Worm (Caenorhabditis elegans) whole organism, L4 larva: ENCODE results near the gene trpl-5.

ENCODE experiments used
- R02D3.7 ChIP-seq: fragments of 150-350 bp; sonication (generic microtip); optimal IDR thresholded peaks from 3 replicates; lab custom pipeline; 2014; ENCODE audit warnings: missing biosample characterization, missing genetic modification characterization
- aha-1 ChIP-seq: fragments of 150-350 bp; peaks from one replicate; lab custom pipeline; 2014; ENCODE audit warnings: missing biosample characterization, missing genetic modification characterization
- ceh-28 ChIP-seq: fragments of 150-350 bp; optimal IDR thresholded peaks from 2 replicates; lab custom pipeline; 2014; ENCODE audit warnings: missing biosample characterization, missing genetic modification reagents, missing genetic modification characterization
- ceh-82 ChIP-seq: sonication (generic microtip); optimal IDR thresholded peaks from 2 replicates; lab custom pipeline; 2017; ENCODE audit warnings: missing biosample characterization, missing genetic modification characterization
- cey-2 ChIP-seq: sonication (generic microtip); optimal IDR thresholded peaks from 3 replicates; lab custom pipeline; 2017; ENCODE audit warnings: missing genetic modification characterization, mild to moderate bottlenecking, missing compliant biosample characterization, antibody characterized with exemption, borderline replicate concordance; ENCODE audit not compliant: insufficient read depth
- daf-12 ChIP-seq: fragments of 150-350 bp; optimal IDR thresholded peaks from 2 replicates; lab custom pipeline; 2014; ENCODE audit warnings: missing biosample characterization, missing genetic modification reagents, missing genetic modification characterization
- daf-16 ChIP-seq, 3 experiments: sonication (generic microtip); optimal IDR thresholded peaks; 2 replicates each; lab custom pipeline; 2016 to 2017; ENCODE audit warnings: missing genetic modification characterization in 3 of 3, missing genetic modification reagents in 3 of 3, mild to moderate bottlenecking in 2 of 3, missing compliant biosample characterization in 2 of 3, missing biosample characterization in 1 of 3, moderate library complexity in 1 of 3
- daf-19 ChIP-seq: fragments of 200-800 bp; sonication (Bioruptor generic); conservative IDR thresholded peaks from 2 replicates; pipeline ENCODE4 v1.3.6; 2022; ENCODE audit warnings: missing genetic modification characterization, missing compliant biosample characterization
- daf-8 ChIP-seq: fragments of 200-800 bp; sonication (Bioruptor generic); IDR thresholded peaks from 2 replicates; pipeline ENCODE4 v1.3.6; 2022; ENCODE audit warnings: missing genetic modification characterization, missing compliant biosample characterization
- dmd-6 ChIP-seq: fragments of 200-800 bp; sonication (Bioruptor generic); IDR thresholded peaks from 2 replicates; pipeline ENCODE4 v1.3.6; 2022; ENCODE audit warnings: missing genetic modification reagents, missing genetic modification characterization, missing compliant biosample characterization
- dmd-8 ChIP-seq: fragments of 200-800 bp; sonication (Bioruptor generic); IDR thresholded peaks from 2 replicates; pipeline ENCODE4 v1.3.6; 2022; ENCODE audit warnings: missing genetic modification characterization, missing compliant biosample characterization
- dmd-9 ChIP-seq: fragments of 200-800 bp; sonication (Bioruptor generic); IDR thresholded peaks from 2 replicates; pipeline ENCODE4 v1.3.6; 2022; ENCODE audit warnings: missing genetic modification reagents, missing genetic modification characterization, missing compliant biosample characterization
- dve-1 ChIP-seq: sonication (generic microtip); optimal IDR thresholded peaks from 2 replicates; lab custom pipeline; 2017; ENCODE audit warnings: antibody characterized with exemption, mild to moderate bottlenecking, missing genetic modification characterization, missing compliant biosample characterization; ENCODE audit not compliant: insufficient read depth
- egl-43 ChIP-seq: fragments of 200-800 bp; sonication (Bioruptor generic); IDR thresholded peaks from 2 replicates; pipeline ENCODE4 v1.3.6; 2022; ENCODE audit warnings: missing genetic modification reagents, missing genetic modification characterization, missing compliant biosample characterization
- fos-1 ChIP-seq: fragments of 150-350 bp; optimal IDR thresholded peaks from 2 replicates; lab custom pipeline; 2014; ENCODE audit warnings: missing biosample characterization, missing genetic modification characterization
- gei-8 ChIP-seq: fragments of 200-800 bp; sonication (Bioruptor generic); optimal IDR thresholded peaks from 2 replicates; lab custom pipeline; 2018; ENCODE audit warnings: mild to moderate bottlenecking, missing genetic modification characterization, missing compliant biosample characterization
- lin-1 ChIP-seq: fragments of 200-800 bp; sonication (Bioruptor generic); IDR thresholded peaks from 2 replicates; pipeline ENCODE4 v1.3.6; 2022; ENCODE audit warnings: missing genetic modification reagents, missing genetic modification characterization, missing compliant biosample characterization
- lin-15B ChIP-seq: fragments of 150-350 bp; sonication (generic microtip); optimal IDR thresholded peaks from 3 replicates; lab custom pipeline; 2014; ENCODE audit warnings: missing biosample characterization, missing genetic modification characterization
- lin-29 ChIP-seq: fragments of 200-800 bp; sonication (Bioruptor generic); IDR thresholded peaks from 2 replicates; pipeline ENCODE4 v1.3.6; 2022; ENCODE audit warnings: missing genetic modification reagents, missing genetic modification characterization, missing compliant biosample characterization
- mep-1 ChIP-seq: fragments of 150-350 bp; sonication (generic microtip); optimal IDR thresholded peaks from 3 replicates; lab custom pipeline; 2014; ENCODE audit warnings: missing biosample characterization, missing genetic modification characterization
- mes-2 ChIP-seq: sonication (generic microtip); optimal IDR thresholded peaks from 2 replicates; lab custom pipeline; 2016; ENCODE audit warnings: missing genotype, mild to moderate bottlenecking, missing genetic modification characterization, missing compliant biosample characterization; ENCODE audit not compliant: poor library complexity, severe bottlenecking
- nhr-111 ChIP-seq: fragments of 200-800 bp; sonication (Bioruptor generic); optimal IDR thresholded peaks from 2 replicates; lab custom pipeline; 2018; ENCODE audit warnings: mild to moderate bottlenecking, missing genetic modification characterization, missing compliant biosample characterization
- nhr-237 ChIP-seq: sonication (generic microtip); optimal IDR thresholded peaks from 2 replicates; lab custom pipeline; 2017; ENCODE audit warnings: missing biosample characterization, missing genetic modification characterization
- nhr-28 ChIP-seq: fragments of 150-350 bp; optimal IDR thresholded peaks from 2 replicates; lab custom pipeline; 2014; ENCODE audit warnings: missing biosample characterization, missing genetic modification characterization
- nhr-41 ChIP-seq: fragments of 200-800 bp; sonication (Bioruptor generic); IDR thresholded peaks from 2 replicates; pipeline ENCODE4 v1.3.6; 2022; ENCODE audit warnings: missing genetic modification reagents, missing genetic modification characterization, missing compliant biosample characterization
- nhr-6 ChIP-seq: fragments of 150-350 bp; optimal IDR thresholded peaks from 2 replicates; lab custom pipeline; 2014; ENCODE audit warnings: missing biosample characterization, missing genetic modification characterization
- pqm-1 ChIP-seq: sonication (generic microtip); optimal IDR thresholded peaks from 2 replicates; lab custom pipeline; 2017; ENCODE audit warnings: missing biosample characterization, missing genetic modification characterization
- saeg-2 ChIP-seq: fragments of 200-800 bp; sonication (Bioruptor generic); IDR thresholded peaks from 2 replicates; pipeline ENCODE4 v1.3.6; 2022; ENCODE audit warnings: missing genetic modification reagents, missing genetic modification characterization, missing compliant biosample characterization
- sdz-12 ChIP-seq: fragments of 200-800 bp; sonication (Bioruptor generic); optimal IDR thresholded peaks from 2 replicates; lab custom pipeline; 2018; ENCODE audit warnings: mild to moderate bottlenecking, missing genetic modification characterization, missing compliant biosample characterization
- set-16 ChIP-seq: fragments of 200-800 bp; sonication (Bioruptor generic); IDR thresholded peaks from 2 replicates; pipeline ENCODE4 v1.3.6; 2022; ENCODE audit warnings: missing genetic modification reagents, missing genetic modification characterization, missing compliant biosample characterization
- spr-1 ChIP-seq: sonication (generic microtip); optimal IDR thresholded peaks from 2 replicates; lab custom pipeline; 2016; ENCODE audit warnings: mild to moderate bottlenecking, missing genetic modification characterization, missing compliant biosample characterization
- tag-97 ChIP-seq: fragments of 200-800 bp; sonication (Bioruptor generic); IDR thresholded peaks from 2 replicates; pipeline ENCODE4 v1.3.6; 2022; ENCODE audit warnings: missing genetic modification characterization, missing compliant biosample characterization
- unc-130 ChIP-seq: sonication (generic microtip); optimal IDR thresholded peaks from 2 replicates; lab custom pipeline; 2016; ENCODE audit warnings: missing genetic modification reagents, missing genetic modification characterization, missing compliant biosample characterization
- unc-62 ChIP-seq, 3 experiments: fragments of 150-350 bp in 1 of 3; sonication (generic microtip); optimal IDR thresholded peaks in 2 of 3; peaks in 1 of 3; 1 replicate in 1 of 3; 2 replicates in 2 of 3; lab custom pipeline; 2014 to 2017; ENCODE audit warnings: missing biosample characterization in 3 of 3, missing genetic modification characterization in 3 of 3, missing genetic modification reagents in 3 of 3, missing genotype in 1 of 3
- zfp-2 ChIP-seq: sonication (generic microtip); optimal IDR thresholded peaks from 2 replicates; lab custom pipeline; 2016; ENCODE audit warnings: mild to moderate bottlenecking, missing genetic modification characterization, missing compliant biosample characterization
- ztf-11 ChIP-seq: fragments of 150-350 bp; optimal IDR thresholded peaks from 2 replicates; lab custom pipeline; 2014; ENCODE audit warnings: missing biosample characterization, missing genetic modification characterization

Gene trpl-5

DNA sequence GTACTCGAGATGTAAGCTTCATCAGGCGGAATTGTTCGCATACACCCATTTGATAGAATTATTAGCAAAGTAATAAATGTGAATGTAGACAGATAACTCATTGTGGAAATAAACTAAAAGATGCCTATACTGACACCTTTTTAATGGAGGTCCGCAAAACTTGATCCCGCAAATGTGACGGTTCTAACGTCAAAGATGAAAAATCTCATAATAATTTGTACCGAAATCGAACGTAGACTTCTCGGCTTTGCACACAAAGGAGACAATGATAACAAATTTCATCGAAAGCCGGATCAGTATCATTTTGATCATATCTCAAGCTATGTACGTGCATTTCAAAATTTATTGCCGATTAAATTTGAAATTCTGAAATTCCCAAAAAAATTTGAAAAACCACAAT is 17.9 kb upstream of the trpl-5 start, which contains the start of gene R52.4:
Gene R52.4 (minus strand): TSS at position 101 of the 400 bp plus-strand sequence.
- TF ChIP-seq daf-19 (GFP tag; lab: Robert Waterston, UW) (no peak), mes-2 (tag; lab: Kevin White, UChicago) (no peak), spr-1 (tag; lab: Kevin White, UChicago) (no peak), lin-15B (no peak), gei-8 (GFP tag; lab: Kevin White, UChicago) (no peak), tag-97 (GFP tag; lab: Robert Waterston, UW) (no peak), R02D3.7 (tag; lab: Kevin White, UChicago) (no peak), daf-8 (GFP tag; lab: Robert Waterston, UW) (no peak), dve-1 (no peak), unc-130 (no peak), fos-1 (no peak), nhr-237 (tag; lab: Kevin White, UChicago) (no peak), zfp-2 (no peak), cey-2 (tag; lab: Kevin White, UChicago) (no peak)

DNA sequence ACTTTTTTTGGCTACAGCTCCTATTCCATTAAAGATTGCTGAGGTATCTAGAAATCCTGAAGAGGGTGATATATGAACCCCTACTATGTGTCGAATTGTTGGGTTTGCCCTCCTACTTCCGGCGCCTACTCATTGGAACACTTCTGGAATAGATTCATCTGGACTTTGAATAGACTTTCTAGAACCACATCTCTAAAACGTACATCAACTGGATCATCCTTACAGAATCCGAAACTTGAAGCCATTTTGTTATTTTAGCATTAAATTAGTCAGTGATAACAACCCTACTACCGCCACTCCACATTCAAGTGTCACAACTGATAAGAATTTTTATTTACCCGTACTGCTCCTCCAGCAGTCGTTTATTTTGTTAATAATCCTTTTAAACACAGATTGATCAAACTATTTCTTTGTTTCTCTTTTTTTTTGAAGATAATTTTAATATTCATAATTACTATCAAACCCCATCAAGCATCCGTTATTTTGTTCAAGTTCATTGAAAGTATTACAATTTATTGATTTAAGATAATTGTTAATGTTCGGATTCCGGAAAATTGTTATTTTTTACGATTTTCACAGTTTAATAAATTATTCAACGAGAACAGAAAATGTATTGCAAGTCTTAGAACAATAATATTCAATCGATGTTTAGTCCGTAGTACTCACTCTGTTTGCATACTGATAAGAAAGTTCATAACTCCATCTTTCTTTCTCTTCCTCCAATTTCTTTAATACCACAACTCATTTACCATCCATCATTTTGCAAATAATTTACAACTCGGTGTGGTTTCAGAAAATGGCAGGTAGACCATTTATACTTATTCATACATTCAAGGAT is 8.9 kb upstream of the trpl-5 start, which contains the start of gene math-42:
Gene math-42 (plus strand): TSS at position 788 of the 838 bp plus-strand sequence.
- TF ChIP-seq nhr-41 (GFP tag; lab: Robert Waterston, UW) (no peak), pqm-1 (tag; lab: Kevin White, UChicago) (peak; percentile 52), zfp-2 (no peak), ceh-82 (tag; lab: Kevin White, UChicago) (no peak), dmd-9 (GFP tag; lab: Robert Waterston, UW) (no peak), aha-1 (peak; percentile 57), dmd-6 (peak; percentile 9; the same call in 1 of the 2 replicates), unc-62 (GFP tag; optimal IDR thresholded peaks at IDR 0.05 in 1 of 2; lab: Kevin White, UChicago) (peak in 1 of 2 experiments; percentile 62), unc-62 (tag; optimal IDR thresholded peaks at IDR 0.05; lab: Kevin White, UChicago) (no peak), lin-29 (no peak), lin-1 (GFP tag; lab: Robert Waterston, UW) (no peak), egl-43 (GFP tag; lab: Robert Waterston, UW) (no peak), nhr-111 (GFP tag; lab: Kevin White, UChicago) (no peak), set-16 (no peak), mep-1 (tag; lab: Kevin White, UChicago) (no peak), ztf-11 (tag; lab: Kevin White, UChicago) (no peak), daf-12 (tag; lab: Kevin White, UChicago) (no peak), dmd-8 (GFP tag; lab: Robert Waterston, UW) (no peak), daf-16 (GFP tag; optimal IDR thresholded peaks at IDR 0.05; lab: Kevin White, UChicago) (no peak), daf-16 (tag; optimal IDR thresholded peaks at IDR 0.05; lab: Kevin White, UChicago) (peak; percentile 63), nhr-28 (tag; lab: Kevin White, UChicago) (peak; percentile 31), nhr-6 (tag; lab: Kevin White, UChicago) (no peak), sdz-12 (GFP tag; lab: Kevin White, UChicago) (no peak), saeg-2 (GFP tag; lab: Robert Waterston, UW) (no peak), ceh-28 (tag; lab: Kevin White, UChicago) (no peak)
- TF ChIP-seq, all 104 proteins: peak for 6
